Worm (Caenorhabditis elegans): Measurements from ENCODE around the gene ttr-47.

Gene ttr-47

DNA sequence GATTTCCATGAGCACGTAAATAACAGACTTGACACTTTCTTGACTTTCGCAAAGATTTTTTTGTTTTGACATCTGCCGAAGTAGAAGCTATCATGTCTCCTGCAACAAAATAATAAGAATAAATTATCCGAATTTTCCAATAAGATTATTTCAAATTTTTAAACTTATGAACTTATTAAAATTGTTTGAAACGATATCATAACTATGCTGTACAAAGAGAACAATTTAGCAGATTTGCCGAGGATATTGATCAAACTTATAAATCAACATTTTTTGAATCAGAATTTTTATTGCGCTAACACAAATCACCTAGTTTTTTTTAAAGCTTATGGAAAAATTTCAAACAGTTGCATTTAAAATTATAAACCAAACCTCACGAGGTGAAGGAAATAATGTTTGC, 49.4 kb downstream of the ttr-47 start, which contains the start of gene nhr-195:
TSS of gene nhr-195 (minus strand) at position 101 of the 400 bp plus-strand sequence.
- TF ChIP-seq blmp-1 (tag; optimal IDR thresholded peaks at IDR 0.05) (no peak), zip-8 (tag; optimal IDR thresholded peaks at IDR 0.05) (no peak), lin-13 (tag; optimal IDR thresholded peaks at IDR 0.05) (no peak), mls-2 (tag; optimal IDR thresholded peaks at IDR 0.05) (no peak), nhr-12 (tag; optimal IDR thresholded peaks at IDR 0.05) (no peak), bed-3 (GFP tag; optimal IDR thresholded peaks at IDR 0.05) (no peak)

Data from whole organism, mixed stage, embryonic.